Worm (Caenorhabditis elegans) whole organism, L4/young adult: ENCODE data around the gene C29F9.6.
"Not testable (repeated sequence)": the region's sequence is repeated elsewhere in the genome, so short reads cannot be mapped to it uniquely, and the experiment has no call there.

Experiments
- W03F9.2 ChIP-seq: fragments of 150-350 bp; optimal IDR thresholded peaks from 2 replicates; lab custom pipeline; 2014; ENCODE audit warnings: missing biosample characterization, missing genetic modification characterization
- dao-5 ChIP-seq: sonication (generic microtip); optimal IDR thresholded peaks from 2 replicates; lab custom pipeline; 2016; ENCODE audit warnings: missing genotype, missing genetic modification characterization, moderate library complexity, missing compliant biosample characterization
- him-1 ChIP-seq: sonication (generic microtip); optimal IDR thresholded peaks from 2 replicates; lab custom pipeline; 2016; ENCODE audit warnings: missing genotype, missing genetic modification reagents, missing genetic modification characterization, missing compliant biosample characterization

DNA sequence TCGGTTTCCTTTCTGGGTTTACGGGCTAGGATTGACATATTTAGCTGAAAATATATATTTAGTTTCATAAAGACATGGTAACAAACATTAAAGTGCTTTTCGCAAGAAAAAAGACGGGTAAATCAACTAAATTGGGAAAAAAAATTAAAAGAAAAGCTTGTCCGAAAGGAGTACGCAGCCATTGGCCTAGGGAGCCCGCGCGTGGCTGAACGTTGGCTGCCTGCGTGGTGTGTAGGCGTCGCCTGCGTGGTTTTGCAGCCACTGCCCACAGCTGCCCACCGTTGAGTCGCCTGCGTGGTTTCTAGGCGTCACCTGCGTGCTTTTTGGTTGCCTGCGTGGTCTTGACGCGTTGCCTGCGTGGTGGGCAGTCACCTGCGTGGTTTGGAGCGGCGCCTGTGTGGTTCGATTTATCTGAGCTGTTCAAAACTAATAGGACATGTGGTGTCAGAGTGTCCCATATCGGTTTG, 7.3 kb downstream of the C29F9.6 start, which contains the start of gene C29F9.12:
- TF ChIP-seq him-1; W03F9.2 (tag; lab: Kevin White, UChicago); dao-5 (tag; lab: Kevin White, UChicago): not testable (repeated sequence)
